Worm (Caenorhabditis elegans) whole organism, mixed stage, embryonic: Measurements from ENCODE around the gene F18E9.3.
"Not testable (repeated sequence)": the region's sequence is repeated elsewhere in the genome, so short reads cannot be mapped to it uniquely, and the experiment has no call there.

Source experiments
- M03D4.4 ChIP-seq: sonication (generic microtip); optimal IDR thresholded peaks from 2 replicates; lab custom pipeline; 2017; ENCODE audit warnings: mild to moderate bottlenecking, missing genetic modification characterization, missing compliant biosample characterization
- blmp-1 ChIP-seq: fragments of 150-350 bp; optimal IDR thresholded peaks from 2 replicates; lab custom pipeline; 2014; ENCODE audit warnings: missing biosample characterization, missing genetic modification characterization
- ceh-39 ChIP-seq: fragments of 150-350 bp; optimal IDR thresholded peaks from 2 replicates; lab custom pipeline; 2014; ENCODE audit warnings: missing biosample characterization, missing genetic modification characterization
- ceh-43 ChIP-seq: fragments of 200-800 bp; sonication (Bioruptor generic); optimal IDR thresholded peaks from 2 replicates; lab custom pipeline; 2018; ENCODE audit warnings: mild to moderate bottlenecking, missing genetic modification characterization, moderate library complexity, missing compliant biosample characterization
- ceh-83 ChIP-seq: fragments of 200-800 bp; sonication (Bioruptor generic); optimal IDR thresholded peaks from 2 replicates; lab custom pipeline; 2018; ENCODE audit warnings: mild to moderate bottlenecking, missing genetic modification characterization, missing compliant biosample characterization
- cnd-1 ChIP-seq: fragments of 200-800 bp; sonication (Bioruptor generic); optimal IDR thresholded peaks from 2 replicates; lab custom pipeline; 2018; ENCODE audit warnings: mild to moderate bottlenecking, missing genetic modification characterization, missing compliant biosample characterization
- drap-1 ChIP-seq: fragments of 200-800 bp; sonication (Bioruptor generic); optimal IDR thresholded peaks from 3 replicates; lab custom pipeline; 2018; ENCODE audit warnings: mild to moderate bottlenecking, missing genetic modification characterization, missing compliant biosample characterization
- elt-1 ChIP-seq: sonication (generic microtip); optimal IDR thresholded peaks from 2 replicates; lab custom pipeline; 2017; ENCODE audit warnings: missing genetic modification characterization, mild to moderate bottlenecking, missing compliant biosample characterization, antibody characterized with exemption, moderate library complexity, borderline replicate concordance; ENCODE audit not compliant: insufficient read depth
- elt-3 ChIP-seq: fragments of 150-350 bp; optimal IDR thresholded peaks from 2 replicates; lab custom pipeline; 2014; ENCODE audit warnings: missing biosample characterization, missing genetic modification characterization
- flh-1 ChIP-seq: fragments of 200-800 bp; sonication (Bioruptor generic); optimal IDR thresholded peaks from 2 replicates; lab custom pipeline; 2018; ENCODE audit warnings: mild to moderate bottlenecking, missing genetic modification characterization, moderate library complexity, missing compliant biosample characterization
- hlh-1 ChIP-seq: fragments of 150-350 bp; optimal IDR thresholded peaks from 2 replicates; lab custom pipeline; 2014; ENCODE audit warnings: missing biosample characterization, missing genetic modification reagents, missing genetic modification characterization
- lin-13 ChIP-seq: fragments of 150-350 bp; optimal IDR thresholded peaks from 2 replicates; lab custom pipeline; 2014; ENCODE audit warnings: missing biosample characterization, missing genetic modification characterization
- lin-32 ChIP-seq: fragments of 200-800 bp; sonication (Bioruptor generic); optimal IDR thresholded peaks from 2 replicates; lab custom pipeline; 2018; ENCODE audit warnings: mild to moderate bottlenecking, missing genetic modification characterization, missing compliant biosample characterization
- lsy-2 ChIP-seq: fragments of 150-350 bp; optimal IDR thresholded peaks from 2 replicates; lab custom pipeline; 2014; ENCODE audit warnings: missing biosample characterization, missing genetic modification characterization
- mab-5 ChIP-seq: fragments of 150-350 bp; optimal IDR thresholded peaks from 2 replicates; lab custom pipeline; 2014; ENCODE audit warnings: missing biosample characterization, missing genetic modification characterization
- mep-1 ChIP-seq: fragments of 150-350 bp; optimal IDR thresholded peaks from 2 replicates; lab custom pipeline; 2017; ENCODE audit warnings: missing biosample characterization, missing genetic modification reagents, missing genetic modification characterization, inconsistent platforms
- mls-2 ChIP-seq: sonication (generic microtip); optimal IDR thresholded peaks from 2 replicates; lab custom pipeline; 2016; ENCODE audit warnings: mild to moderate bottlenecking, missing genetic modification characterization, moderate library complexity, missing compliant biosample characterization
- nhr-12 ChIP-seq: fragments of 150-350 bp; optimal IDR thresholded peaks from 2 replicates; lab custom pipeline; 2014; ENCODE audit warnings: missing biosample characterization, missing genetic modification characterization
- nhr-2 ChIP-seq: fragments of 150-350 bp; optimal IDR thresholded peaks from 2 replicates; lab custom pipeline; 2014; ENCODE audit warnings: missing biosample characterization, missing genetic modification characterization
- nhr-237 ChIP-seq: fragments of 150-350 bp; optimal IDR thresholded peaks from 2 replicates; lab custom pipeline; 2014; ENCODE audit warnings: missing biosample characterization, missing genetic modification characterization
- nhr-28 ChIP-seq: fragments of 150-350 bp; optimal IDR thresholded peaks from 2 replicates; lab custom pipeline; 2014; ENCODE audit warnings: missing biosample characterization, missing genetic modification characterization
- nhr-76 ChIP-seq: sonication (generic microtip); optimal IDR thresholded peaks from 2 replicates; lab custom pipeline; 2017; ENCODE audit warnings: missing biosample characterization, missing genetic modification characterization
- pha-4 ChIP-seq: fragments of 150-350 bp; optimal IDR thresholded peaks from 2 replicates; lab custom pipeline; 2018; ENCODE audit warnings: missing biosample characterization, missing genetic modification reagents, missing genetic modification characterization
- sptf-1 ChIP-seq: sonication (generic microtip); optimal IDR thresholded peaks from 2 replicates; lab custom pipeline; 2017; ENCODE audit warnings: mild to moderate bottlenecking, missing genetic modification characterization, moderate library complexity, missing compliant biosample characterization
- tbx-8 ChIP-seq: fragments of 200-800 bp; sonication (Bioruptor generic); optimal IDR thresholded peaks from 2 replicates; lab custom pipeline; 2018; ENCODE audit warnings: mild to moderate bottlenecking, missing genetic modification characterization, moderate library complexity, missing compliant biosample characterization
- unc-120 ChIP-seq: sonication (generic microtip); optimal IDR thresholded peaks from 2 replicates; lab custom pipeline; 2017; ENCODE audit warnings: missing genetic modification characterization, missing compliant biosample characterization; ENCODE audit not compliant: poor library complexity, severe bottlenecking
- unc-39 ChIP-seq: fragments of 150-350 bp; optimal IDR thresholded peaks from 2 replicates; lab custom pipeline; 2014; ENCODE audit warnings: missing biosample characterization, missing genetic modification characterization
- unc-62 ChIP-seq: fragments of 150-350 bp; optimal IDR thresholded peaks from 2 replicates; lab custom pipeline; 2014; ENCODE audit warnings: missing biosample characterization, missing genetic modification reagents, missing genetic modification characterization
- zip-8 ChIP-seq: fragments of 150-350 bp; optimal IDR thresholded peaks from 2 replicates; lab custom pipeline; 2014; ENCODE audit warnings: missing biosample characterization, missing genetic modification characterization
- ztf-11 ChIP-seq: fragments of 150-350 bp; optimal IDR thresholded peaks from 2 replicates; lab custom pipeline; 2014; ENCODE audit warnings: missing biosample characterization, missing genetic modification characterization

The F18E9.3 gene

DNA sequence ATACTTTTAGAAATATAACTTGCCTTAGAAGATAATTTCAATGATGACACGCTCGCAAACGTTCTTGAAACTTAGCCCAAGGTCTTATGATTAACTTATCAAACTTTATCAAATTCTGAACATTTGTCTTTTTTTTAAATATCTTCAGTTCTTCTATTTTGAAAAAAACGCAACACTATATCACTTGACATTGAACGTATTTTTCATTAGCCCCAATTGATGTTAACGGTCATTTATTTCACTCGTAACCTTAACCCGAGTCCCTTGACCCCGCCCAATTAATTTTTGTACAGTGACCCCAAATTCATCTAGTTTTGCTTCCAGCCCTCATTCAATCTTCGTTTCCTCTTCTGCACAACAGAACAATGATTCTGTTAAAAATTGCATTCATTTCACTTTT, at the start of gene F18E9.3:
Gene F18E9.3, plus strand, starts transcription at position 311 of the 400 bp plus-strand sequence.
- TF ChIP-seq mls-2 (tag; lab: Kevin White, UChicago) (no peak), unc-120 (tag; lab: Kevin White, UChicago) (no peak), tbx-8 (no peak), lin-32 (GFP tag; lab: Kevin White, UChicago) (no peak)

DNA sequence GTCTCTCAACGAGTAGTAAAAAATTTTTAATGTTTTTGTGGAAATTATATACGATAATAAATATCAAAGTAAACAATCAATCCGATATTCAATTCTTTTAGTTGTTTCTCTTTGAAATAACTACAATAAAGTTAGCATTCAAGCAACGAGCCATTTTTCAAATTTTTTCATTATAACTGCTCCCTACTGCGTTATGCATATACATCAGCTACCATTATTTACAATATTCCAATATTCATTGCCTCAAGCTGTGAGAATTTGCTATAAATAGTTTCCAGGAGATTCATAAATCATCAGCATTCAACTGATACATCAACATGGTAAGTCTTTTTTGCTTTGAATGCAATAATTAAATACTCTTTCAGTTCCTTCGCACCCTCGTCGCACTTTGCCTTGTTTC, 49.2 kb upstream of the F18E9.3 start, which contains the start of gene nspc-3:
Gene nspc-3, plus strand, starts transcription at position 301 of the 400 bp plus-strand sequence.
- TF ChIP-seq tbx-8 = no peak
- no peak for TF ChIP-seq elt-3 (tag; lab: Kevin White, UChicago)
- no peak for TF ChIP-seq zip-8 (tag; lab: Kevin White, UChicago)
- no peak for TF ChIP-seq ceh-39 (tag; lab: Kevin White, UChicago)
- no peak for TF ChIP-seq lsy-2 (tag; lab: Kevin White, UChicago)
- TF ChIP-seq nhr-2 (tag; lab: Kevin White, UChicago) = no peak
- TF ChIP-seq M03D4.4 (tag; lab: Kevin White, UChicago) = no peak
- TF ChIP-seq flh-1 (GFP tag; lab: Kevin White, UChicago) = no peak
- no peak for TF ChIP-seq nhr-76 (tag; lab: Kevin White, UChicago)
- TF ChIP-seq ceh-43 (GFP tag; lab: Kevin White, UChicago) = no peak

DNA sequence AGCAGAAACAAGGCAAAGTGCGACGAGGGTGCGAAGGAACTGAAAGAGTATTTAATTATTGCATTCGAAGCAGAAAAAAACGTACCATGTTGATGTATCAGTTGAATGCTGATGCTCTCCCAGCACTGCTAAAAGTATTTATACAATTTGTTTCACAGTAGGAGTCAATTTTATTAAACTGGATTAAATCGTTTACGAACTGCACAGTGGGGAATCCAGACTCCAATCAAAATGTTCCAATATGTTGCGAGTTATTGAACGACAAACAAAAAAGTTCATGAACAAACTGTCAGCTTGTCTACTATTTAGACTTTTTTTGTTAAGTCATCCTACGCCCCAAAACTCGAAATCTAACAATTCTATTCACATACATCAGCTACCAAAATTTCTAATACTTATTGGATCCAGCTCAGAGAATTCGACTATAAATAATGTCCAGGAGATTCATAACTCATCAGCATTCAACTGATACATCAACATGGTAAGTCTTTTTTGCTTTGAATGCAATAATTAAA, 47.6 kb upstream of the F18E9.3 start, which contains the start of the genes nspc-4 and nspc-5:
Gene nspc-4, minus strand, starts transcription at position 101 of the 515 bp plus-strand sequence.
Gene nspc-5, plus strand, starts transcription at position 465 of the 515 bp plus-strand sequence.
- not testable (repeated sequence) for TF ChIP-seq mep-1 (tag; lab: Kevin White, UChicago); sptf-1 (tag; lab: Kevin White, UChicago); tbx-8

DNA sequence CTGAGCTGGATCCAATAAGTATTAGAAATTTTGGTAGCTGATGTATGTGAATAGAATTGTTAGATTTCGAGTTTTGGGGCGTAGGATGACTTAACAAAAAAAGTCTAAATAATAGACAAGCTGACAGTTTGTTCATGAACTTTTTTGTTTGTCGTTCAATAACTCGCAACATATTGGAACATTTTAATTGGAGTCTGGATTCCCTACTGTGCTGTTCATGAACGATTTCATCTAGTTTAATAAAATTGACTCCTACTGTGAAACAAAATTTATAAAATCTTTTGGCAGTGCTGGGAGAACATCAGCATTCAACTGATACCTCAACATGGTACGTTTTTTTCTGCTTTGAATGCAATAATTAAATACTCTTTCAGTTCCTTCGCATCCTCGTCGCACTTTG, 44.4 kb upstream of the F18E9.3 start, which contains the start of gene nspc-7:
Gene nspc-7, plus strand, starts transcription at position 301 of the 400 bp plus-strand sequence.
- not testable (repeated sequence) for TF ChIP-seq mls-2, lsy-2, hlh-1 (tag; lab: Kevin White, UChicago)

DNA sequence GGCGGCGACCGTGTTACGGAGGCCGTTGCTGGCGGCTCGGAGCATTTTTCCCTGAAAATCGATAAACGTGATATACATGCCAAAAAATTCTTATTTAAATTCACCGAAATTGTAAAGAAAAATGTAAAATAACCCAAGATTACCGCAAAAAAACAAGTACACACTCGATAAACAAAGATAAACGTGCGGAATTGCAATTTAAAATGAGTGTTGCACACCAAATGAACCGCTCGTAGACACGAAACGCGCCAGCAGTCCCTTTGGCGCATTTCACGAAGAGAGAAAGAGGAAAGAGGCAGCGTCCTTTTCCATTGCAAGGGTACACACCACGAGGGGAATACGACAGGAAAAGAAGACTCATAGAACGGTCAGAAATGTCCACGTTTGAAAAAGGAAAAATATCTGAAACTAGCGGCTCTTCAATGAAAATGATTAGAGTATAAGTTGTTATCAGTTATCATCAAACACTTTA, 39.9 kb upstream of the F18E9.3 start, which contains the start of gene sdha-1:
Gene sdha-1, minus strand, starts transcription at position 51 of the 472 bp plus-strand sequence.
- TF ChIP-seq blmp-1 (no peak), nhr-2 (tag; lab: Kevin White, UChicago) (no peak), ztf-11 (tag; lab: Kevin White, UChicago) (no peak), ceh-39 (tag; lab: Kevin White, UChicago) (peak; percentile 2), lin-13 (tag; lab: Kevin White, UChicago) (peak; percentile 71), elt-3 (tag; lab: Kevin White, UChicago) (no peak), unc-120 (tag; lab: Kevin White, UChicago) (peak; percentile 50), unc-39 (no peak), ceh-83 (no peak), ceh-43 (GFP tag; lab: Kevin White, UChicago) (no peak), hlh-1 (tag; lab: Kevin White, UChicago) (peak; percentile 54), nhr-28 (tag; lab: Kevin White, UChicago) (no peak), mep-1 (tag; lab: Kevin White, UChicago) (peak; percentile 74), cnd-1 (tag; lab: Kevin White, UChicago) (peak; percentile 6), nhr-237 (tag; lab: Kevin White, UChicago) (peak; percentile 53), pha-4 (tag; lab: Kevin White, UChicago) (peak; percentile 54), lin-32 (GFP tag; lab: Kevin White, UChicago) (no peak), unc-62 (GFP tag; lab: Kevin White, UChicago) (no peak), drap-1 (peak; percentile 37), elt-1 (tag; lab: Kevin White, UChicago) (no peak), mab-5 (tag; lab: Kevin White, UChicago) (no peak), nhr-12 (tag; lab: Kevin White, UChicago) (no peak)
